Worm (Caenorhabditis elegans) whole organism, L3 larva: Measurements from ENCODE around the gene C48B4.3.
A peak's percentile ranks its signal among the peaks of the same experiment; 100 is the strongest.

Experiments used
- R02D3.7 ChIP-seq: fragments of 150-350 bp; optimal IDR thresholded peaks from 2 replicates; lab custom pipeline; 2014; ENCODE audit warnings: missing biosample characterization, missing genetic modification characterization
- ZK546.5 ChIP-seq: sonication (generic microtip); optimal IDR thresholded peaks from 2 replicates; lab custom pipeline; 2017; ENCODE audit warnings: missing biosample characterization, missing genetic modification characterization
- aly-2 ChIP-seq: fragments of 150-350 bp; optimal IDR thresholded peaks from 2 replicates; lab custom pipeline; 2014; ENCODE audit warnings: missing biosample characterization, missing genetic modification characterization
- ama-1 ChIP-seq: fragments of 150-350 bp; optimal IDR thresholded peaks from 2 replicates; lab custom pipeline; 2018
- ceh-16 ChIP-seq: sonication (generic microtip); optimal IDR thresholded peaks from 2 replicates; lab custom pipeline; 2017; ENCODE audit warnings: missing biosample characterization, missing genetic modification characterization
- ceh-28 ChIP-seq: fragments of 150-350 bp; optimal IDR thresholded peaks from 2 replicates; lab custom pipeline; 2014; ENCODE audit warnings: missing biosample characterization, missing genetic modification reagents, missing genetic modification characterization
- ceh-82 ChIP-seq: fragments of 150-350 bp; optimal IDR thresholded peaks from 2 replicates; lab custom pipeline; 2014; ENCODE audit warnings: missing biosample characterization, missing genetic modification characterization
- ceh-9 ChIP-seq: sonication (generic microtip); optimal IDR thresholded peaks from 2 replicates; lab custom pipeline; 2018; ENCODE audit warnings: missing biosample characterization, missing genetic modification characterization
- daf-12 ChIP-seq: fragments of 150-350 bp; optimal IDR thresholded peaks from 2 replicates; lab custom pipeline; 2014; ENCODE audit warnings: missing biosample characterization, missing genetic modification reagents, missing genetic modification characterization
- egl-5 ChIP-seq: fragments of 150-350 bp; optimal IDR thresholded peaks from 2 replicates; lab custom pipeline; 2017; ENCODE audit warnings: missing biosample characterization, missing genetic modification reagents, missing genetic modification characterization, inconsistent platforms
- elt-2 ChIP-seq: sonication (generic microtip); optimal IDR thresholded peaks from 2 replicates; lab custom pipeline; 2016; ENCODE audit warnings: missing genetic modification reagents, mild to moderate bottlenecking, missing genetic modification characterization, missing compliant biosample characterization
- elt-3 ChIP-seq, 3 experiments: fragments of 150-350 bp in 1 of 3; sonication (generic microtip) in 2 of 3; optimal IDR thresholded peaks; 2 replicates in 2 of 3; 4 replicates in 1 of 3; lab custom pipeline; 2014 to 2017; ENCODE audit warnings: missing biosample characterization in 3 of 3, missing genetic modification characterization in 3 of 3
- eor-1 ChIP-seq, 2 experiments: fragments of 150-350 bp; optimal IDR thresholded peaks; 2 replicates each; lab custom pipeline; 2014 to 2018; ENCODE audit warnings: missing biosample characterization in 2 of 2, missing genetic modification characterization in 2 of 2
- fkh-10 ChIP-seq: sonication (generic microtip); optimal IDR thresholded peaks from 2 replicates; lab custom pipeline; 2017; ENCODE audit warnings: missing biosample characterization, missing genetic modification reagents, missing genetic modification characterization
- fkh-2 ChIP-seq: fragments of 150-350 bp; optimal IDR thresholded peaks from 2 replicates; lab custom pipeline; 2014; ENCODE audit warnings: missing biosample characterization, missing genetic modification reagents, missing genetic modification characterization
- fos-1 ChIP-seq: fragments of 150-350 bp; optimal IDR thresholded peaks from 2 replicates; lab custom pipeline; 2014; ENCODE audit warnings: missing biosample characterization, missing genetic modification characterization
- hmg-11 ChIP-seq: sonication (generic microtip); optimal IDR thresholded peaks from 2 replicates; lab custom pipeline; 2016; ENCODE audit warnings: missing genetic modification characterization, missing compliant biosample characterization
- jun-1 ChIP-seq: fragments of 150-350 bp; optimal IDR thresholded peaks from 2 replicates; lab custom pipeline; 2014; ENCODE audit warnings: missing biosample characterization, missing genetic modification reagents, missing genetic modification characterization
- lin-15B ChIP-seq: fragments of 150-350 bp; optimal IDR thresholded peaks from 2 replicates; lab custom pipeline; 2014; ENCODE audit warnings: missing biosample characterization, missing genetic modification characterization
- lin-39 ChIP-seq: fragments of 150-350 bp; optimal IDR thresholded peaks from 2 replicates; lab custom pipeline; 2018; ENCODE audit warnings: missing biosample characterization, missing genetic modification reagents, missing genetic modification characterization
- mdl-1 ChIP-seq: fragments of 150-350 bp; optimal IDR thresholded peaks from 2 replicates; lab custom pipeline; 2014; ENCODE audit warnings: missing biosample characterization, missing genetic modification characterization
- mml-1 ChIP-seq: fragments of 150-350 bp; sonication (generic microtip); optimal IDR thresholded peaks from 3 replicates; lab custom pipeline; 2014; ENCODE audit warnings: missing biosample characterization, missing genetic modification characterization
- nfya-1 ChIP-seq: sonication (generic microtip); optimal IDR thresholded peaks from 2 replicates; lab custom pipeline; 2017; ENCODE audit warnings: missing genetic modification characterization, mild to moderate bottlenecking, missing compliant biosample characterization, antibody characterized with exemption, moderate library complexity; ENCODE audit not compliant: insufficient read depth
- nhr-11 ChIP-seq: fragments of 150-350 bp; optimal IDR thresholded peaks from 2 replicates; lab custom pipeline; 2014; ENCODE audit warnings: missing biosample characterization, missing genetic modification characterization
- nhr-12 ChIP-seq: fragments of 150-350 bp; optimal IDR thresholded peaks from 2 replicates; lab custom pipeline; 2014; ENCODE audit warnings: missing biosample characterization, missing genetic modification characterization
- nhr-23 ChIP-seq: fragments of 150-350 bp; optimal IDR thresholded peaks from 2 replicates; lab custom pipeline; 2014; ENCODE audit warnings: missing biosample characterization, missing genetic modification reagents, missing genetic modification characterization
- nhr-237 ChIP-seq: fragments of 150-350 bp; optimal IDR thresholded peaks from 2 replicates; lab custom pipeline; 2014; ENCODE audit warnings: missing biosample characterization, missing genetic modification characterization
- nhr-25 ChIP-seq: sonication (generic microtip); optimal IDR thresholded peaks from 2 replicates; lab custom pipeline; 2017; ENCODE audit warnings: missing biosample characterization, missing genetic modification characterization
- nhr-28 ChIP-seq: fragments of 150-350 bp; optimal IDR thresholded peaks from 2 replicates; lab custom pipeline; 2014; ENCODE audit warnings: missing biosample characterization, missing genetic modification characterization
- nhr-43 ChIP-seq: sonication (generic microtip); optimal IDR thresholded peaks from 2 replicates; lab custom pipeline; 2016; ENCODE audit warnings: mild to moderate bottlenecking, missing genetic modification characterization, missing compliant biosample characterization; ENCODE audit not compliant: poor library complexity, severe bottlenecking
- nhr-67 ChIP-seq: fragments of 150-350 bp; optimal IDR thresholded peaks from 2 replicates; lab custom pipeline; 2014; ENCODE audit warnings: missing biosample characterization, missing genetic modification characterization
- nhr-76 ChIP-seq: fragments of 150-350 bp; sonication (generic microtip); optimal IDR thresholded peaks from 5 replicates; lab custom pipeline; 2014; ENCODE audit warnings: missing biosample characterization, missing genetic modification characterization
- nhr-77 ChIP-seq: fragments of 150-350 bp; optimal IDR thresholded peaks from 2 replicates; lab custom pipeline; 2014; ENCODE audit warnings: missing biosample characterization, missing genetic modification characterization
- pha-4 ChIP-seq: fragments of 150-350 bp; optimal IDR thresholded peaks from 2 replicates; lab custom pipeline; 2014; ENCODE audit warnings: missing biosample characterization, missing genetic modification reagents, missing genetic modification characterization
- pqm-1 ChIP-seq: fragments of 150-350 bp; optimal IDR thresholded peaks from 2 replicates; lab custom pipeline; 2017; ENCODE audit warnings: missing biosample characterization, missing genetic modification characterization, inconsistent platforms
- skn-1 ChIP-seq: fragments of 150-350 bp; optimal IDR thresholded peaks from 2 replicates; lab custom pipeline; 2014; ENCODE audit warnings: missing biosample characterization, missing genetic modification characterization
- snpc-4 ChIP-seq: fragments of 150-350 bp; optimal IDR thresholded peaks from 2 replicates; lab custom pipeline; 2014; ENCODE audit warnings: missing biosample characterization, missing genetic modification characterization
- tbx-2 ChIP-seq: sonication (generic microtip); optimal IDR thresholded peaks from 2 replicates; lab custom pipeline; 2016; ENCODE audit warnings: mild to moderate bottlenecking, missing genetic modification characterization, missing compliant biosample characterization
- unc-39 ChIP-seq: sonication (generic microtip); optimal IDR thresholded peaks from 4 replicates; lab custom pipeline; 2017; ENCODE audit warnings: missing biosample characterization, missing genetic modification characterization
- zag-1 ChIP-seq: fragments of 150-350 bp; optimal IDR thresholded peaks from 2 replicates; lab custom pipeline; 2014; ENCODE audit warnings: missing biosample characterization, missing genetic modification characterization
- ztf-4 ChIP-seq: fragments of 150-350 bp; optimal IDR thresholded peaks from 2 replicates; lab custom pipeline; 2014; ENCODE audit warnings: missing biosample characterization, missing genetic modification characterization

Gene C48B4.3

DNA sequence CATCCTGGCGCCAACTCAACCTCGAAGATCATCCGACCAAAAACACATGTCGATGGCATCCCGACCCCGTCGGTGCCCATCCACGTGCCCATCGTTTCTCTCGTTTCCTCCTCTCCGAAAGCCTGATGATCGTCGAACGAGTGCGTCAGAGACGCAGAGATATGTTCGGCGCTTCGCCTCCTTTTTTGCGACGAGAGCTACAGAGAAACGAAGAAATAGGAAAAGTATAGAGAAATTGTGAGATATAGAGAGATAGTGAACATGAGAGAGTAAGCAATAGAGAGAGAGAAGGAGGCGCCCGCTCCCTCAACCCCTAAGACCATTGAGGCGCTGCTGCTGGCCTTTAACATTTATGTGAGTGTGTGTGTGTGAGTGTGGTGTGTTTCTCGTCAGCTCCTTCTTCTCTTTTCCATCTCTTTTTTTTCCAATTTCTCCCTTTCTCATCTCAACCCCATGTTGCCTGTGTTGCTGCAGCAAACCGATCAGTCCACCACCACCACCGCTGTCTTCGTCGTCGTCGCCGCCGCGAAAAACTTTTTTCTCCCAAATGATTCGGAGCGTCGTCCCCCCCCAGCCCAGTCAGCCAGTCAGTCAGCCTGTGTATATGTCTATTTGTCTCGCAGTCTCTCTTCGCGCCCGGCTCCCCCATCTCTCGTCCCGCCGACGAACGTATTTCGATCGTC, 37.0 kb upstream of the C48B4.3 start, which contains the start of gene hlh-11 (continued):
- TF ChIP-seq aly-2 (tag; lab: Kevin White, UChicago) = no peak
- TF ChIP-seq nhr-67 (tag; lab: Kevin White, UChicago) = no peak
- peak; percentile 52 for TF ChIP-seq fkh-10 (GFP tag; lab: Kevin White, UChicago)
- TF ChIP-seq nhr-237 (tag; lab: Kevin White, UChicago) = no peak
- TF ChIP-seq nfya-1 = peak; percentile 87
- TF ChIP-seq daf-12 (tag; lab: Kevin White, UChicago) = peak; percentile 11
- peak; percentile 22 for TF ChIP-seq nhr-77 (tag; lab: Kevin White, UChicago)
- peak; percentile 10 for TF ChIP-seq zag-1
- peak; percentile 93 for TF ChIP-seq lin-39 (tag; lab: Kevin White, UChicago)
- peak; percentile 83 for TF ChIP-seq ceh-28 (tag; lab: Kevin White, UChicago)

DNA sequence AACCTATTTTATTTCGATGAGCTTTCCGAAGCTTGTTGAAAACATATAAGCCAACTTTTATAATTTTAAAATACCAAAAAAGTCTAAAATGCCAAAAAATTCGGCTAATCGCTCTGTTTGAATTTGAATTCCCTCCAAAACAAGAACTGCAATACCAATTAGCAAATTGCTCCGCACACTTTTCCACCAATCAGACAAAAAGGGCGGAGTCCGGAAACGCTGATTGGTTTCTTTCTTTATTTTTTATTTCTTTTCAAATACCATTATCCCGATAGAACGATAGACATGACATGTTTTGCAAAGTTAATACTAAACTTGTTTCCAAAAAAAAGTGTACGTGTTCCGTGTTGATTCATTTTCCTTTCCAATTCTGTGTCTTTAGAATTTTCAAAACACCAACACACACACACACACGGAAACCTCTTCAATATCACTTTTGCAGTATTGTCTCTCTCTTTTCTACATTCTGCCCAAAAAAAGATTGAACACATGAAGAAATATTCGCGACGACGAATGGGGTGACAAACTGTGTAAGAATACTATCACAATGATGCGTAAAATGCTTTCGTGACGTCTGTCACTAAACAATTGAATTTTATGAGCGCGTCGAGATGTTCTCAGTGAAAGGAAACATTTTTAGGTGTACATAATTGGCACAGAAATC, 35.5 kb upstream of the C48B4.3 start:
- TF ChIP-seq R02D3.7 (tag; lab: Kevin White, UChicago) = no peak
- no peak for TF ChIP-seq unc-39 (tag; lab: Kevin White, UChicago)
- TF ChIP-seq nhr-23 = no peak
- peak; percentile 1 for TF ChIP-seq elt-2 (tag; lab: Kevin White, UChicago)
- TF ChIP-seq nfya-1 = peak; percentile 91
- no peak for TF ChIP-seq jun-1 (tag; lab: Kevin White, UChicago)
- TF ChIP-seq hmg-11 (tag; lab: Kevin White, UChicago) = peak; percentile 13
- TF ChIP-seq nhr-25 (tag; lab: Kevin White, UChicago) = peak; percentile 78
- TF ChIP-seq snpc-4 (tag; lab: Kevin White, UChicago) = no peak
- TF ChIP-seq ZK546.5 (tag; lab: Kevin White, UChicago) = no peak

DNA sequence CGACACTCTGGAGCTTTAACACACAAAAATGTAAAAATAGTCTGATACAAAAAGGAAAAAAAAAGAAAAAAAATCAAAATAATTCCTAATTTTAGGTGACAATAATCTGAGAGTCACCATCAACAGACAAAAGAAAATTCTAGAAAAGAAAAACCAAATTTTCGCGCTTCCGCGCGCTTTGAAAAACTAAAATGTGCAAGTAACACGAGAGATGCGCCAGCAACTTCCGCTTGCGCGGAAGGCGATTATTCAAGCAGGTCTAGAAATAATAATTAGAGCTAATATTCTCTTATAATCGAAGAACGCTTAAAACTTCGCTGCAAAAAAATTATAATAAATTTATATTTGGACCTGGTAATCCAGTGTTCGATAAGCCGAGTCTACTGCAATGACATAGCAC, 34.7 kb upstream of the C48B4.3 start:
- TF ChIP-seq snpc-4 (tag; lab: Kevin White, UChicago) (no peak), nhr-77 (tag; lab: Kevin White, UChicago) (no peak), ceh-9 (tag; lab: Kevin White, UChicago) (no peak), nhr-43 (tag; lab: Kevin White, UChicago) (no peak), hmg-11 (tag; lab: Kevin White, UChicago) (no peak), ama-1 (lab: Kevin White, UChicago) (no peak), daf-12 (tag; lab: Kevin White, UChicago) (no peak), lin-15B (tag; lab: Kevin White, UChicago) (no peak), ZK546.5 (tag; lab: Kevin White, UChicago) (no peak), fos-1 (tag; lab: Kevin White, UChicago) (no peak), nhr-11 (no peak), zag-1 (no peak), mml-1 (no peak)

DNA sequence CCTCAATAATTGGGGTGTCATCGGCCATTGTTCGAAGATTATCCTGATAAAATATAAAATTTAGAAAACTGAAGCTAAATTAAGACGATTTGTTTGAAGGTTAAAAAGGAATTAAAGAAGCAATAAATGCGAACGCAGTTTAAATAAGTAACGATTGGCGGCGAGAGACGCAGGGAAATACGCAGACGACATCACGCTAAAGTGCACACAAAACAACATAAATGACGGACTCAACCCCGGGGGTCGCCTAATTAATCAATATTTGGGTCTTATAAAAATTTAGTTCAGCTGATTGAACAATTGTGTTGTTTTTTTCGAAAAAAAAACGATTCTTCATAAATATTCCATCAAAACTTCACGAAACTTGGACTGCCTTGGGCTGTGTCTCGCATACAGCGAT, 34.2 kb upstream of the C48B4.3 start, which contains the start of gene hcp-3:
Gene hcp-3, minus strand, starts transcription at position 45 of the 400 bp plus-strand sequence.
- TF ChIP-seq ceh-82 (tag; lab: Kevin White, UChicago) (no peak), tbx-2 (tag; lab: Kevin White, UChicago) (no peak), daf-12 (tag; lab: Kevin White, UChicago) (no peak), ztf-4 (tag; lab: Kevin White, UChicago) (no peak), egl-5 (tag; lab: Kevin White, UChicago) (no peak), elt-2 (tag; lab: Kevin White, UChicago) (peak; percentile 12), nhr-77 (tag; lab: Kevin White, UChicago) (no peak), nhr-12 (no peak), nhr-67 (tag; lab: Kevin White, UChicago) (no peak), nfya-1 (peak; percentile 66), nhr-28 (tag; lab: Kevin White, UChicago) (no peak), fkh-2 (tag; lab: Kevin White, UChicago) (no peak), nhr-76 (no peak), skn-1 (tag; lab: Kevin White, UChicago) (no peak), elt-3 (tag; optimal IDR thresholded peaks at IDR 0.05; lab: Kevin White, UChicago) (no peak), pqm-1 (tag; lab: Kevin White, UChicago) (no peak), eor-1 (tag; optimal IDR thresholded peaks at IDR 0.05; lab: Kevin White, UChicago) (no peak), snpc-4 (tag; lab: Kevin White, UChicago) (peak; percentile 4), fkh-10 (GFP tag; lab: Kevin White, UChicago) (no peak), fos-1 (tag; lab: Kevin White, UChicago) (no peak), jun-1 (tag; lab: Kevin White, UChicago) (no peak), R02D3.7 (tag; lab: Kevin White, UChicago) (no peak), lin-39 (tag; lab: Kevin White, UChicago) (no peak), nhr-237 (tag; lab: Kevin White, UChicago) (no peak), hmg-11 (tag; lab: Kevin White, UChicago) (peak; percentile 26), zag-1 (no peak), nhr-11 (no peak), pha-4 (tag; lab: Kevin White, UChicago) (peak; percentile 62), nhr-43 (tag; lab: Kevin White, UChicago) (no peak), mdl-1 (tag; lab: Kevin White, UChicago) (no peak), ZK546.5 (tag; lab: Kevin White, UChicago) (no peak), ceh-16 (no peak), mml-1 (no peak), ceh-28 (tag; lab: Kevin White, UChicago) (peak; percentile 46), lin-15B (tag; lab: Kevin White, UChicago) (peak; percentile 39), nhr-23 (peak; percentile 45)
